Worm (Caenorhabditis elegans): ENCODE results near the gene xrn-2.
A peak's percentile ranks its signal among the peaks of the same experiment; 100 is the strongest.

xrn-2 gene

DNA sequence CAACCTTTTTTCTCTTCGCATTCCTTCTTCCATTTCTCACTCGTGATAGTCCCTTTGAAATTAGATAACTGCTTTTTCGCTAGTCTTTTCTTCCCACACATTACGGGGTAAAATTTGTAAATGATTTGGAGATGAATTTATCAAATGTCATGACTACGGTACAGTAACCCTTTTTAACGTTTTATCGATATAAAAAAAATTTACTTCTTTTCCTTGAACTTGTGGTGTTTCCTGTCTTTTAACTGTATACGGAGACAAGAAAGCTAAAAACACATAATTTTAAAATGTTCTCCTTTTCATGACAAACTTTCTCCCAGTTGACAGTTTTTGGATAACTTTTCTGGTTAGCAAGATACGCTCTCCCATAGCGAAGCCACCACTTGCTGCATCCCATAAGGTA is 5.5 kb upstream of the xrn-2 start, which contains the start of gene W03H9.1:
W03H9.1 (minus strand) TSS at position 101 of the 400 bp plus-strand sequence.
- no peak for TF ChIP-seq dao-5 (tag; optimal IDR thresholded peaks at IDR 0.05)
- no peak for TF ChIP-seq him-1 (tag; optimal IDR thresholded peaks at IDR 0.05)
- TF ChIP-seq W03F9.2 (tag; optimal IDR thresholded peaks at IDR 0.05): no peak

DNA sequence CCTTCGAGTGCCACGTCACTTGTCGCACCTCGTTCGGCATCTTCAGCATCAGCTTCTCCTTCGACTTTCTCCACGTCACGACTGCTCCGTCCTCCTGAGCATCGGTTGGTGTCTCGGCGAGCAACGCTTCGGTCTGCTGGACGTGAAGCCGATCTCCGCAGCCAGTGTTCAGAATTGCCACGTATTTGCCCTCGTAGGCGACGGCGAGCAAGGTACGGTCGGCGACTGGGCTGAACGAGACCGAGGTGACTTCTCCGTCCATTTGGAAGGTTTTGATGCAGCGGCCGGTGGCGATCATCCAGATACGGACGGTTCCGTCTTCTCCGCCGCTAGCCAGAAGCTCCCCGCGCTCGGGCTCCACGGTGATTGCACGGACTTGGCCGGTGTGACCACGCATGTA is 3.3 kb upstream of the xrn-2 start:
- no peak for TF ChIP-seq W03F9.2 (tag; optimal IDR thresholded peaks at IDR 0.05)
- no peak for TF ChIP-seq dao-5 (tag; optimal IDR thresholded peaks at IDR 0.05)
- no peak for TF ChIP-seq him-1 (tag; optimal IDR thresholded peaks at IDR 0.05)

DNA sequence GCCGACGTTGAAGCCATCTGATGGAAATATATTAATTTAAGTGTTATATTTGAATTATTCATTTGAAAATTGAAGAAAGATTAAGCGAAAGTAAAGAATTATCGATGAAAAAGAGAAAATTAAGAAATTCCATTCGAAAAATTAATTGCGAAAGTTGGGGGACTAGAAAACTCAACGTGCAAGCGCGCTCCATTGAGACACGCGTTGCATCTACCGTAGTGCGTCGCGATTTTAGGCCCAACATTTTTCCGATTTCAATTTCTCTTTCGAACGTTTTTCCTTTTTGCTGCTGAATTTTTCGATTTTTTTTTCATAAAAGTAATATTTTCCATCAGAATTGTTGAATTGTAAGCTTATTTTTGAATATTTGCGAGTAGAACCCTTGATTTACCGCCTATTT is 1.2 kb upstream of the xrn-2 start, which contains the start of gene Y48B6A.1:
Y48B6A.1 (minus strand) TSS at position 17 of the 400 bp plus-strand sequence.
- peak; percentile 97 for TF ChIP-seq W03F9.2 (tag; optimal IDR thresholded peaks at IDR 0.05)
- no peak for TF ChIP-seq dao-5 (tag; optimal IDR thresholded peaks at IDR 0.05)
- peak; percentile 75 for TF ChIP-seq him-1 (tag; optimal IDR thresholded peaks at IDR 0.05)

ce11 chrII:14165430-14165929 is 9.9 kb downstream of the xrn-2 start:
- TF ChIP-seq W03F9.2 (tag; optimal IDR thresholded peaks at IDR 0.05) (no peak), dao-5 (tag; optimal IDR thresholded peaks at IDR 0.05) (no peak), him-1 (tag; optimal IDR thresholded peaks at IDR 0.05) (no peak)

DNA sequence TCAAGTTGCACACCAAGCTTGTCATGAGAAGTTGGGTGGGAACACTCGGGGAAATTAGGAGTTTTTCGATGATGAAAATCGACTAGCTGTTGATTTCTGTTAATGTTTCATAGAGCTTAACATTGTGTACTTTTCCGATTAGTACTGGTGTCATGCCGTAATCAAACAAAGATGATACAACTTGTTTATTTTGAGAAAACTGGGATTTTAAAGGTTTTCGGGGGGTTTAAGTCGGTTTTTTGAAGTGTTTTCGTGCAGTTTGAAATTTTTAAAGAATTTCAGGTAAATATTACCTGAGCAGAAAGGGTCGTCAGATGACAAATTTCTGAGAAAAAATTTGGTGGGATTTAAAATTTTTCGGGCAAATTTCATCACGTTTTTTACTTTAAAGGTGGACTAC is 16.0 kb downstream of the xrn-2 start, which contains the start of gene eat-2:
eat-2 (minus strand) TSS at position 101 of the 400 bp plus-strand sequence.
- no peak for TF ChIP-seq W03F9.2 (tag; optimal IDR thresholded peaks at IDR 0.05)
- no peak for TF ChIP-seq dao-5 (tag; optimal IDR thresholded peaks at IDR 0.05)
- no peak for TF ChIP-seq him-1 (tag; optimal IDR thresholded peaks at IDR 0.05)

- no peak for TF ChIP-seq dao-5 (tag; optimal IDR thresholded peaks at IDR 0.05)
- no peak for TF ChIP-seq W03F9.2 (tag; optimal IDR thresholded peaks at IDR 0.05)
- no peak for TF ChIP-seq him-1 (tag; optimal IDR thresholded peaks at IDR 0.05)
Observed at ce11 chrII:14173176-14173575, 17.6 kb downstream of the xrn-2 start.

DNA sequence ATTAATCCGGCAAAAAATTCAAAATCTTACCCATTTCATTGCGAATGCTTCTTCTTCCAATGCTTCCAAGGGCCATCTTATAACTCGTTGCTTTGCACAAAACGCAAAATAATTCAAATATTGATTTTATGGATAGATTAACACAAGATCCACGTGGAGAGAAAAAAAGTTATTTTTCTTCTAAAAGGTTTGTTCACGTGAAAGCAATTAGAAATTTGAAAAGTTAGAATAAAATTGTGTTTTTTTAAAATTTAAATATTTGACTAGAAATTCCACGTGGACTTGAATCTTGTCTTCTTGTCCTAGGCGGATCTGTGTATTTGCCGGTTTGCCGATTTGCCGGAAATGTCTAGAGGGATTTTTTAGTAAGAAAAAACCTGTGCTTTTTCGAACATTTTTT is 19.5 kb downstream of the xrn-2 start, which contains the start of gene Y48B6A.5:
Y48B6A.5 (minus strand) TSS at position 101 of the 400 bp plus-strand sequence.
- no peak for TF ChIP-seq W03F9.2 (tag; optimal IDR thresholded peaks at IDR 0.05)
- TF ChIP-seq dao-5 (tag; optimal IDR thresholded peaks at IDR 0.05): no peak
- TF ChIP-seq him-1 (tag; optimal IDR thresholded peaks at IDR 0.05): no peak

ce11 chrII:14176642-14177041 is 21.1 kb downstream of the xrn-2 start:
- TF ChIP-seq W03F9.2 (tag; optimal IDR thresholded peaks at IDR 0.05): no peak
- TF ChIP-seq dao-5 (tag; optimal IDR thresholded peaks at IDR 0.05): no peak
- no peak for TF ChIP-seq him-1 (tag; optimal IDR thresholded peaks at IDR 0.05)

DNA sequence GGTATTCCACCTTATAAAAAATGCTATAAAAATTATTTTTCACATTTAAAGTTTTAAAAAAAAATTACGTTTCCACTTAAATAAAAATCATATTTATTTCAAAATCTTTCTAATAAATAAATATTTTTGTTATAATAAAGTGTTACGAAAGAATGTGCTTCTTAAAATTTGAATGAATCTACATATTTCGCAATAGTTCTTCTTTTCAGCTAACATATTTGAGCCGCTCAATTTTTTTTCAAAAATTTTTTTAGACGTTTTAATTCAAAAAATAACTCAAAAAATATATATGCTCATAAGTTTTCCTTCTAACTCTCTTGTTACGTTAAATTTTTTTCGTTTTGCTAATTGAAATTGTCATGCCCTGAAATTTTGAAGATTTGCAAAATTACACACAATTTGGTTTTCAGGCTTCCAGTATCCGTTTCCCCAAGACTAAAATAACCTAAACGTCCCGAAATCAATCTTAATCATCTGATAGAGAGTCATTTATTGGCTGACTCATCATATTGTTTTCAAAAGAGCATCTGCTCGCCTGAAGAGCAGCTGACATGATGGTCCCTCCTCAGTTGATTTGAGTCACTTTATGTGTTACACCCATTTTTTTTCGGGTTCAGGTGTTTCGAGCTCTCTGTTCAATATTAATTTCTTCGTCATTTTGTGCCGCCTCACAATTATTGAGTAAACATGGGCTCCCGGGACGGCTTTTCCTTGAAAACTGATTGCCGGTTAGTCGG is 22.8 kb downstream of the xrn-2 start, which contains the start of gene efhd-1:
efhd-1 (plus strand) TSS at position 582 of the 737 bp plus-strand sequence.
- TF ChIP-seq W03F9.2 (tag; optimal IDR thresholded peaks at IDR 0.05): no peak
- no peak for TF ChIP-seq dao-5 (tag; optimal IDR thresholded peaks at IDR 0.05)
- no peak for TF ChIP-seq him-1 (tag; optimal IDR thresholded peaks at IDR 0.05)

- TF ChIP-seq dao-5 (tag; optimal IDR thresholded peaks at IDR 0.05) (no peak), W03F9.2 (tag; optimal IDR thresholded peaks at IDR 0.05) (no peak), him-1 (tag; optimal IDR thresholded peaks at IDR 0.05) (no peak)
Observed at ce11 chrII:14186937-14187336, 31.4 kb downstream of the xrn-2 start.

ce11 chrII:14187456-14187855 is 31.9 kb downstream of the xrn-2 start:
- no peak for TF ChIP-seq him-1 (tag; optimal IDR thresholded peaks at IDR 0.05)

- no peak for TF ChIP-seq W03F9.2 (tag; optimal IDR thresholded peaks at IDR 0.05)
- TF ChIP-seq dao-5 (tag; optimal IDR thresholded peaks at IDR 0.05): no peak
- TF ChIP-seq him-1 (tag; optimal IDR thresholded peaks at IDR 0.05): no peak
Observed at ce11 chrII:14195931-14196330, 40.4 kb downstream of the xrn-2 start.

DNA sequence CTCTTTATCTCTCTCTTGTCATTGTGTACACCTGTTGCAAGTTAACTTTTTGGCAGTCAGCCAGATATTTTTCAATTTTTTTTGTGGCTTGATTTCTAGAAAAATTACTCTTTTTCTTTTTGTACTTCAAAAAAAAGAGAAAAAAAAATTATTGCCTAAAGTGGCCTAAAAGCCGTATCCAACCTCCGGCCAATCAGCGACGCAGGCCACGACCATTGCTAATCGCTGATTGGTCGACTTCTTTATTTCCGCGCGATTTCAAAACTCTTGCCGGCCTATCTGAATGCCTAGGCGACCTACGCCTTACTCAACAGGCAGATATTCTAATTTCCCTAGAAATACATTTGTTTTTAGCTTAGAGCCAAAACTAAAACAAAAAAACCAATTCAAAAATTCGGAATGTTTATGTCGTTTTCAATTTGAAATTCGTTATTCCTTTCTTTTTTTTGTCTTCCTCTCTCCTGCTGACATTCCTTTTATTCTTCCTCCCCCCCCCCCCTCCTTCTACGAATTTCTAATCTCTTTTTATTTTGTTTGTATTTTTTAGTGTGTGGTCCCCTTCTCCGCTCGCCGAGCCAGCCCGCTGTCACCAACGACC is 42.0 kb downstream of the xrn-2 start, which contains the start of gene ace-4:
ace-4 (plus strand) TSS at position 548 of the 598 bp plus-strand sequence.
- TF ChIP-seq dao-5 (tag; optimal IDR thresholded peaks at IDR 0.05): no peak
- TF ChIP-seq him-1 (tag; optimal IDR thresholded peaks at IDR 0.05): no peak
- TF ChIP-seq W03F9.2 (tag; optimal IDR thresholded peaks at IDR 0.05): no peak

ce11 chrII:14205335-14205734 is 49.8 kb downstream of the xrn-2 start, which contains the start of gene ace-3:
TSS of gene ace-3 (plus strand) at chrII:14205635.
- TF ChIP-seq W03F9.2 (tag; optimal IDR thresholded peaks at IDR 0.05) (no peak), dao-5 (tag; optimal IDR thresholded peaks at IDR 0.05) (no peak), him-1 (tag; optimal IDR thresholded peaks at IDR 0.05) (no peak)

Measured in whole organism, L4/young adult.